Fruit fly (Drosophila melanogaster) whole organism, embryonic: ENCODE measurements around the gene Srpk79D.

Experiments used
- CG10321 ChIP-seq: fragments of 200-800 bp; sonication (Bioruptor generic); IDR thresholded peaks from 2 replicates; pipeline ENCODE4 v1.3.6; 2022; ENCODE audit warnings: missing biosample characterization, missing genetic modification characterization
- CG10366 ChIP-seq: fragments of 200-800 bp; sonication (Bioruptor generic); IDR thresholded peaks from 2 replicates; pipeline ENCODE4 v1.3.6; 2022; ENCODE audit warnings: missing biosample characterization, missing genetic modification characterization
- CG10565 ChIP-seq: fragments of 200-800 bp; sonication (Bioruptor generic); optimal IDR thresholded peaks from 3 replicates; lab custom pipeline; 2016; ENCODE audit warnings: missing biosample characterization, mild to moderate bottlenecking, missing genetic modification characterization
- CG11456 ChIP-seq: fragments of 200-800 bp; sonication (Bioruptor generic); IDR thresholded peaks from 3 replicates; pipeline ENCODE4 v1.3.6; 2022; ENCODE audit warnings: missing biosample characterization, missing genetic modification characterization
- CG13624 ChIP-seq: fragments of 200-800 bp; sonication (Bioruptor generic); optimal IDR thresholded peaks from 2 replicates; lab custom pipeline; 2016; ENCODE audit warnings: missing biosample characterization, missing genetic modification characterization
- CG15011 ChIP-seq: fragments of 200-800 bp; sonication (Bioruptor generic); optimal IDR thresholded peaks from 3 replicates; lab custom pipeline; 2018; ENCODE audit warnings: missing biosample characterization, mild to moderate bottlenecking, missing genetic modification characterization
- CG1603 ChIP-seq: fragments of 200-800 bp; sonication (Bioruptor generic); optimal IDR thresholded peaks from 2 replicates; lab custom pipeline; 2019; ENCODE audit warnings: missing biosample characterization, mild to moderate bottlenecking, missing genetic modification characterization, moderate library complexity
- CG1647 ChIP-seq: fragments of 200-800 bp; sonication (Bioruptor generic); optimal IDR thresholded peaks from 3 replicates; lab custom pipeline; 2016; ENCODE audit warnings: missing biosample characterization, missing genetic modification characterization
- CG17186 ChIP-seq: fragments of 200-800 bp; sonication (Bioruptor generic); optimal IDR thresholded peaks from 3 replicates; lab custom pipeline; 2017; ENCODE audit warnings: missing biosample characterization, missing genetic modification reagents, missing genetic modification characterization
- CG17829 ChIP-seq: fragments of 200-800 bp; optimal IDR thresholded peaks from 2 replicates; lab custom pipeline; 2019; ENCODE audit warnings: missing biosample characterization, mild to moderate bottlenecking, missing genetic modification characterization, moderate library complexity
- CG2875 ChIP-seq: fragments of 200-800 bp; sonication (Bioruptor generic); optimal IDR thresholded peaks from 2 replicates; lab custom pipeline; 2017; ENCODE audit warnings: missing biosample characterization, mild to moderate bottlenecking, missing genetic modification characterization, missing genetic modification reagents
- CG30020 ChIP-seq: fragments of 200-800 bp; optimal IDR thresholded peaks from 2 replicates; lab custom pipeline; 2019; ENCODE audit warnings: missing biosample characterization, mild to moderate bottlenecking, missing genetic modification characterization, moderate library complexity
- CG3065 ChIP-seq: fragments of 200-800 bp; sonication (Bioruptor generic); optimal IDR thresholded peaks from 2 replicates; lab custom pipeline; 2016; ENCODE audit warnings: missing biosample characterization, missing genetic modification characterization
- CG31224 ChIP-seq: fragments of 200-800 bp; sonication (Bioruptor generic); IDR thresholded peaks from 2 replicates; pipeline ENCODE4 v1.3.6; 2022; ENCODE audit warnings: missing biosample characterization, missing genetic modification characterization
- CG31365 ChIP-seq: fragments of 200-800 bp; sonication (Bioruptor generic); optimal IDR thresholded peaks from 2 replicates; lab custom pipeline; 2018; ENCODE audit warnings: missing biosample characterization, mild to moderate bottlenecking, missing genetic modification characterization
- CG31441 ChIP-seq: fragments of 200-800 bp; sonication (Bioruptor generic); IDR thresholded peaks from 2 replicates; pipeline ENCODE4 v1.3.6; 2022; ENCODE audit warnings: missing biosample characterization, missing genetic modification characterization
- CG32767 ChIP-seq: fragments of 200-800 bp; sonication (Bioruptor generic); IDR thresholded peaks from 2 replicates; pipeline ENCODE4 v1.3.6; 2022; ENCODE audit warnings: missing biosample characterization, missing genetic modification characterization
- CG4820 ChIP-seq: fragments of 200-800 bp; sonication (Bioruptor generic); optimal IDR thresholded peaks from 3 replicates; lab custom pipeline; 2016; ENCODE audit warnings: missing biosample characterization, missing genetic modification characterization
- CG4854 ChIP-seq: fragments of 200-800 bp; sonication (Bioruptor generic); optimal IDR thresholded peaks from 2 replicates; lab custom pipeline; 2016; ENCODE audit warnings: missing biosample characterization, missing genetic modification characterization, inconsistent platforms
- CG6683 ChIP-seq: fragments of 200-800 bp; sonication (Bioruptor generic); optimal IDR thresholded peaks from 2 replicates; lab custom pipeline; 2017; ENCODE audit warnings: missing biosample characterization, mild to moderate bottlenecking, missing genetic modification characterization, missing genetic modification reagents
- CG6765 ChIP-seq: fragments of 200-800 bp; sonication (Bioruptor generic); optimal IDR thresholded peaks from 3 replicates; lab custom pipeline; 2017; ENCODE audit warnings: missing biosample characterization, mild to moderate bottlenecking, missing genetic modification characterization
- CG7357 ChIP-seq: fragments of 200-800 bp; sonication (Bioruptor generic); IDR thresholded peaks from 3 replicates; pipeline ENCODE4 v1.3.6; 2022; ENCODE audit warnings: missing biosample characterization, missing genetic modification characterization
- Dref ChIP-seq: fragments of 200-800 bp; sonication (Bioruptor generic); IDR thresholded peaks from 2 replicates; pipeline ENCODE4 v1.3.6; 2022; ENCODE audit warnings: missing biosample characterization, missing genetic modification characterization
- E2f2 ChIP-seq: fragments of 200-800 bp; sonication (Bioruptor generic); IDR thresholded peaks from 2 replicates; pipeline ENCODE4 v1.3.6; 2022; ENCODE audit warnings: missing biosample characterization, missing genetic modification characterization
- Gug ChIP-seq: fragments of 200-800 bp; sonication (Bioruptor generic); IDR thresholded peaks from 4 replicates; pipeline ENCODE4 v1.3.6; 2022; ENCODE audit warnings: missing biosample characterization, missing genetic modification characterization
- HmgZ ChIP-seq: fragments of 200-800 bp; sonication (Bioruptor generic); optimal IDR thresholded peaks from 2 replicates; lab custom pipeline; 2018; ENCODE audit warnings: missing biosample characterization, mild to moderate bottlenecking, missing genetic modification characterization
- Hsf ChIP-seq: fragments of 200-800 bp; sonication (Bioruptor generic); optimal IDR thresholded peaks from 3 replicates; lab custom pipeline; 2016; ENCODE audit warnings: missing biosample characterization, missing genetic modification characterization
- MESR4 ChIP-seq: fragments of 200-800 bp; sonication (Bioruptor generic); optimal IDR thresholded peaks from 2 replicates; lab custom pipeline; 2018; ENCODE audit warnings: missing biosample characterization, mild to moderate bottlenecking, missing genetic modification characterization, moderate library complexity
- Med ChIP-seq: fragments of 200-800 bp; sonication (Bioruptor generic); peaks from one replicate; lab custom pipeline; 2016; ENCODE audit warnings: missing biosample characterization, missing genetic modification characterization, mild to moderate bottlenecking, inconsistent platforms, moderate library complexity
- Mrtf ChIP-seq: fragments of 200-800 bp; sonication (Bioruptor generic); IDR thresholded peaks from 3 replicates; pipeline ENCODE4 v1.3.6; 2022; ENCODE audit warnings: missing biosample characterization, missing genetic modification characterization
- Neu2 ChIP-seq: fragments of 200-800 bp; sonication (Bioruptor generic); optimal IDR thresholded peaks from 3 replicates; lab custom pipeline; 2016; ENCODE audit warnings: missing biosample characterization, missing genetic modification characterization, borderline replicate concordance
- PHDP ChIP-seq: fragments of 200-800 bp; sonication (Bioruptor generic); optimal IDR thresholded peaks from 3 replicates; lab custom pipeline; 2018; ENCODE audit warnings: missing biosample characterization, mild to moderate bottlenecking, missing genetic modification characterization, moderate library complexity
- Scr ChIP-seq: fragments of 200-800 bp; sonication (Bioruptor generic); IDR thresholded peaks from 2 replicates; pipeline ENCODE4 v1.3.6; 2022; ENCODE audit warnings: missing biosample characterization, missing genetic modification characterization; ENCODE audit not compliant: partially characterized antibody
- Stat92E ChIP-seq, 3 experiments: fragments of >200 bp in 2 of 3; fragments of 200-800 bp in 1 of 3; sonication (Bioruptor generic) in 1 of 3; optimal IDR thresholded peaks; 2 replicates each; lab custom pipeline; 2017 to 2019; ENCODE audit warnings: missing biosample characterization in 3 of 3, missing genetic modification characterization in 3 of 3, mild to moderate bottlenecking in 1 of 3, moderate library complexity in 1 of 3
- Xbp1 ChIP-seq: fragments of 200-800 bp; sonication (Bioruptor generic); optimal IDR thresholded peaks from 3 replicates; lab custom pipeline; 2016; ENCODE audit warnings: missing biosample characterization, mild to moderate bottlenecking, missing genetic modification characterization
- crol ChIP-seq: fragments of 200-800 bp; sonication (Bioruptor generic); IDR thresholded peaks from 2 replicates; pipeline ENCODE4 v1.3.6; 2022; ENCODE audit warnings: missing biosample characterization, missing genetic modification characterization
- emc ChIP-seq: fragments of 200-800 bp; sonication (Bioruptor generic); optimal IDR thresholded peaks from 2 replicates; lab custom pipeline; 2016; ENCODE audit warnings: missing biosample characterization, missing genetic modification characterization
- exex ChIP-seq: fragments of 200-800 bp; sonication (Bioruptor generic); optimal IDR thresholded peaks from 4 replicates; lab custom pipeline; 2018; ENCODE audit warnings: missing biosample characterization, mild to moderate bottlenecking, missing genetic modification characterization, moderate library complexity
- gt ChIP-seq: fragments of 200-800 bp; sonication (Bioruptor generic); IDR thresholded peaks from 2 replicates; pipeline ENCODE4 v1.3.6; 2022; ENCODE audit warnings: missing biosample characterization, missing genetic modification characterization
- ham ChIP-seq: fragments of 200-800 bp; sonication (Bioruptor generic); IDR thresholded peaks from 2 replicates; pipeline ENCODE4 v1.3.6; 2022; ENCODE audit warnings: missing biosample characterization, missing genetic modification characterization
- ind ChIP-seq: fragments of 200-800 bp; sonication (Bioruptor generic); optimal IDR thresholded peaks from 3 replicates; lab custom pipeline; 2016; ENCODE audit warnings: missing biosample characterization, missing genetic modification characterization
- knrl ChIP-seq: fragments of 200-800 bp; sonication (Bioruptor generic); IDR thresholded peaks from 3 replicates; pipeline ENCODE4 v1.3.6; 2022; ENCODE audit warnings: missing biosample characterization, missing genetic modification characterization; ENCODE audit not compliant: partially characterized antibody
- lov ChIP-seq, 2 experiments: fragments of 200-800 bp in 1 of 2; fragments of >200 bp in 1 of 2; sonication (Bioruptor generic) in 1 of 2; IDR thresholded peaks in 1 of 2; optimal IDR thresholded peaks in 1 of 2; 2 replicates in 1 of 2; 3 replicates in 1 of 2; pipeline versions ENCODE4 v1.3.6 to Lab custom; 2017 to 2022; ENCODE audit warnings: missing biosample characterization in 1 of 2, missing genetic modification characterization in 1 of 2
- oc ChIP-seq: fragments of 200-800 bp; sonication (Bioruptor generic); optimal IDR thresholded peaks from 2 replicates; lab custom pipeline; 2018; ENCODE audit warnings: missing biosample characterization, mild to moderate bottlenecking, missing genetic modification characterization, moderate library complexity
- psq ChIP-seq: fragments of 200-800 bp; sonication (Bioruptor generic); optimal IDR thresholded peaks from 2 replicates; lab custom pipeline; 2017; ENCODE audit warnings: missing biosample characterization, missing genetic modification characterization
- sqz ChIP-seq: fragments of 200-800 bp; sonication (Bioruptor generic); optimal IDR thresholded peaks from 3 replicates; lab custom pipeline; 2018; ENCODE audit warnings: missing biosample characterization, mild to moderate bottlenecking, missing genetic modification characterization
- stwl ChIP-seq: fragments of 200-800 bp; sonication (Bioruptor generic); optimal IDR thresholded peaks from 3 replicates; lab custom pipeline; 2018; ENCODE audit warnings: missing biosample characterization, mild to moderate bottlenecking, missing genetic modification characterization, moderate library complexity
- sug ChIP-seq: fragments of 200-800 bp; optimal IDR thresholded peaks from 2 replicates; lab custom pipeline; 2019; ENCODE audit warnings: missing biosample characterization, mild to moderate bottlenecking, missing genetic modification characterization, moderate library complexity
- toy ChIP-seq: fragments of 200-800 bp; sonication (Bioruptor generic); IDR thresholded peaks from 2 replicates; pipeline ENCODE4 v1.3.6; 2022; ENCODE audit warnings: missing biosample characterization, missing genetic modification characterization
- ttk ChIP-seq: fragments of 200-800 bp; sonication (Bioruptor generic); IDR thresholded peaks from 2 replicates; pipeline ENCODE4 v2.1.2; 2022; ENCODE audit warnings: missing biosample characterization, missing genetic modification characterization
- unc-4 ChIP-seq: fragments of 200-800 bp; sonication (Bioruptor generic); IDR thresholded peaks from 2 replicates; pipeline ENCODE4 v1.3.6; 2022; ENCODE audit warnings: missing biosample characterization, missing genetic modification characterization; ENCODE audit not compliant: partially characterized antibody
- vvl ChIP-seq: fragments of 200-800 bp; sonication (Bioruptor generic); IDR thresholded peaks from 2 replicates; pipeline ENCODE4 v1.3.6; 2022; ENCODE audit warnings: missing biosample characterization, missing genetic modification characterization
- wdn ChIP-seq: fragments of 200-800 bp; sonication (Bioruptor generic); IDR thresholded peaks from 2 replicates; pipeline ENCODE4 v1.3.6; 2022; ENCODE audit warnings: missing biosample characterization, missing genetic modification characterization

The Srpk79D gene

dm6 chr3L:22275989-22276388 is 2.2 kb downstream of the Srpk79D start (continued):
- TF ChIP-seq wdn (GFP tag; lab: Robert Waterston, UW) (no peak), CG4854 (GFP tag; lab: Kevin White, UChicago) (no peak), CG1603 (tag; lab: Kevin White, UChicago) (no peak), CG2875 (GFP tag; lab: Kevin White, UChicago) (no peak), gt (no peak), CG31224 (GFP tag; lab: Robert Waterston, UW) (no peak), emc (no peak), CG10565 (GFP tag; lab: Kevin White, UChicago) (no peak), ham (GFP tag; lab: Robert Waterston, UW) (no peak), Med (peak; percentile 79), vvl (GFP tag; lab: Robert Waterston, UW) (no peak), CG7357 (GFP tag; lab: Robert Waterston, UW) (no peak), CG10321 (GFP tag; lab: Robert Waterston, UW) (no peak), sqz (GFP tag; lab: Kevin White, UChicago) (no peak), unc-4 (GFP tag; lab: Robert Waterston, UW) (no peak), E2f2 (no peak), stwl (no peak), Gug (GFP tag; lab: Robert Waterston, UW) (peak; percentile 22; the same call in 1 of the 4 replicates), CG32767 (GFP tag; lab: Robert Waterston, UW) (no peak), MESR4 (GFP tag; lab: Kevin White, UChicago) (no peak), Xbp1 (GFP tag; lab: Kevin White, UChicago) (no peak), CG6765 (GFP tag; lab: Kevin White, UChicago) (no peak), Scr (no peak), CG17829 (tag; lab: Kevin White, UChicago) (no peak), CG1647 (GFP tag; lab: Kevin White, UChicago) (no peak), Neu2 (GFP tag; lab: Kevin White, UChicago) (no peak), Dref (no peak), crol (GFP tag; lab: Robert Waterston, UW) (no peak), ttk (GFP tag; lab: Robert Waterston, UW) (no peak), Stat92E (GFP tag; optimal IDR thresholded peaks at IDR 0.05; lab: Kevin White, UChicago) (no peak), PHDP (no peak), toy (GFP tag; lab: Robert Waterston, UW) (no peak), ind (GFP tag; lab: Kevin White, UChicago) (peak; percentile 21), CG11456 (GFP tag; lab: Robert Waterston, UW) (no peak; the same call in 2 of the 3 replicates), psq (no peak), CG10366 (GFP tag; lab: Robert Waterston, UW) (no peak), CG17186 (GFP tag; lab: Kevin White, UChicago) (no peak), exex (no peak), Mrtf (GFP tag; lab: Robert Waterston, UW) (no peak)

DNA sequence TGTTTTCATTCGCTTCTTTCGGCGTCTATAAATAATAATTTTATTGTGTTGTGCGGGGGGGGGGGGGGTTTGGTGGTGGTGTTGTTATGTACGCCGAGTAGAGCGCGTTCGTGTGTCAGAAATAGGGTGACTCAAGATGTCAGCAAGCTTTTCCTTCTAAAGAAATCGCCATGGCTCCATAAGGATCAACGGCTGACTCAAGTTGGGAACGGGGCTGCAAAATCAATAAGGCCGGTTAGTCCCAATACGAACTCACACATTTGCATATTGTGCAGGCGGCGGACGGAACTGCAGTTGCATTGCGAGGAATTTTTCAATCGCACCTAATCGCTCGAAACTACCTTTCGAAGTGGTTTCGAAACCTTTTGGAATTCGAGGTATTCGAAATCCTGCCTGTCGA is 2.8 kb downstream of the Srpk79D start:
- peak; percentile 34 for TF ChIP-seq HmgZ (tag; lab: Kevin White, UChicago)
- TF ChIP-seq knrl (GFP tag; lab: Robert Waterston, UW): no peak
- no peak for TF ChIP-seq Dref
- no peak for TF ChIP-seq CG31365 (tag; lab: Kevin White, UChicago)
- no peak for TF ChIP-seq CG6683
- no peak for TF ChIP-seq CG3065 (GFP tag; lab: Kevin White, UChicago)
- no peak for TF ChIP-seq CG4820 (GFP tag; lab: Kevin White, UChicago)
- no peak for TF ChIP-seq CG30020 (tag; lab: Kevin White, UChicago)
- TF ChIP-seq lov (optimal IDR thresholded peaks at IDR 0.05; lab: Kevin White, UChicago): no peak
- no peak for TF ChIP-seq lov (GFP tag; IDR thresholded peaks at IDR 0.05; lab: Robert Waterston, UW)
- TF ChIP-seq CG13624 (GFP tag; lab: Kevin White, UChicago): no peak
- TF ChIP-seq sug (tag; lab: Kevin White, UChicago): no peak
- TF ChIP-seq CG15011 (GFP tag; lab: Kevin White, UChicago): no peak
- no peak for TF ChIP-seq Hsf
- no peak for TF ChIP-seq CG31441 (GFP tag; lab: Robert Waterston, UW)
- no peak for TF ChIP-seq oc (tag; lab: Kevin White, UChicago)
